Worm (Caenorhabditis elegans) whole organism, L3 larva: ENCODE data around the gene T06D8.9.

Experiments
- ZK546.5 ChIP-seq: sonication (generic microtip); optimal IDR thresholded peaks from 2 replicates; lab custom pipeline; 2017; ENCODE audit warnings: missing biosample characterization, missing genetic modification characterization
- aly-2 ChIP-seq: fragments of 150-350 bp; optimal IDR thresholded peaks from 2 replicates; lab custom pipeline; 2014; ENCODE audit warnings: missing biosample characterization, missing genetic modification characterization
- ceh-28 ChIP-seq: fragments of 150-350 bp; optimal IDR thresholded peaks from 2 replicates; lab custom pipeline; 2014; ENCODE audit warnings: missing biosample characterization, missing genetic modification reagents, missing genetic modification characterization
- ceh-82 ChIP-seq: fragments of 150-350 bp; optimal IDR thresholded peaks from 2 replicates; lab custom pipeline; 2014; ENCODE audit warnings: missing biosample characterization, missing genetic modification characterization
- ceh-9 ChIP-seq: sonication (generic microtip); optimal IDR thresholded peaks from 2 replicates; lab custom pipeline; 2018; ENCODE audit warnings: missing biosample characterization, missing genetic modification characterization
- daf-12 ChIP-seq: fragments of 150-350 bp; optimal IDR thresholded peaks from 2 replicates; lab custom pipeline; 2014; ENCODE audit warnings: missing biosample characterization, missing genetic modification reagents, missing genetic modification characterization
- egl-27 ChIP-seq: sonication (generic microtip); optimal IDR thresholded peaks from 4 replicates; lab custom pipeline; 2017; ENCODE audit warnings: missing biosample characterization, missing genetic modification reagents, missing genetic modification characterization
- egl-5 ChIP-seq: fragments of 150-350 bp; optimal IDR thresholded peaks from 2 replicates; lab custom pipeline; 2017; ENCODE audit warnings: missing biosample characterization, missing genetic modification reagents, missing genetic modification characterization, inconsistent platforms
- elt-2 ChIP-seq: sonication (generic microtip); optimal IDR thresholded peaks from 2 replicates; lab custom pipeline; 2016; ENCODE audit warnings: missing genetic modification reagents, mild to moderate bottlenecking, missing genetic modification characterization, missing compliant biosample characterization
- fkh-10 ChIP-seq: sonication (generic microtip); optimal IDR thresholded peaks from 2 replicates; lab custom pipeline; 2017; ENCODE audit warnings: missing biosample characterization, missing genetic modification reagents, missing genetic modification characterization
- fkh-2 ChIP-seq: fragments of 150-350 bp; optimal IDR thresholded peaks from 2 replicates; lab custom pipeline; 2014; ENCODE audit warnings: missing biosample characterization, missing genetic modification reagents, missing genetic modification characterization
- fos-1 ChIP-seq: fragments of 150-350 bp; optimal IDR thresholded peaks from 2 replicates; lab custom pipeline; 2014; ENCODE audit warnings: missing biosample characterization, missing genetic modification characterization
- hmg-11 ChIP-seq: sonication (generic microtip); optimal IDR thresholded peaks from 2 replicates; lab custom pipeline; 2016; ENCODE audit warnings: missing genetic modification characterization, missing compliant biosample characterization
- jun-1 ChIP-seq: fragments of 150-350 bp; optimal IDR thresholded peaks from 2 replicates; lab custom pipeline; 2014; ENCODE audit warnings: missing biosample characterization, missing genetic modification reagents, missing genetic modification characterization
- lin-15B ChIP-seq: fragments of 150-350 bp; optimal IDR thresholded peaks from 2 replicates; lab custom pipeline; 2014; ENCODE audit warnings: missing biosample characterization, missing genetic modification characterization
- lin-39 ChIP-seq: fragments of 150-350 bp; optimal IDR thresholded peaks from 2 replicates; lab custom pipeline; 2018; ENCODE audit warnings: missing biosample characterization, missing genetic modification reagents, missing genetic modification characterization
- lsy-12 ChIP-seq: sonication (generic microtip); optimal IDR thresholded peaks from 2 replicates; lab custom pipeline; 2016; ENCODE audit warnings: mild to moderate bottlenecking, missing genetic modification characterization, missing compliant biosample characterization
- mml-1 ChIP-seq: fragments of 150-350 bp; sonication (generic microtip); optimal IDR thresholded peaks from 3 replicates; lab custom pipeline; 2014; ENCODE audit warnings: missing biosample characterization, missing genetic modification characterization
- nfya-1 ChIP-seq: sonication (generic microtip); optimal IDR thresholded peaks from 2 replicates; lab custom pipeline; 2017; ENCODE audit warnings: missing genetic modification characterization, mild to moderate bottlenecking, missing compliant biosample characterization, antibody characterized with exemption, moderate library complexity; ENCODE audit not compliant: insufficient read depth
- nhr-12 ChIP-seq: fragments of 150-350 bp; optimal IDR thresholded peaks from 2 replicates; lab custom pipeline; 2014; ENCODE audit warnings: missing biosample characterization, missing genetic modification characterization
- nhr-23 ChIP-seq: fragments of 150-350 bp; optimal IDR thresholded peaks from 2 replicates; lab custom pipeline; 2014; ENCODE audit warnings: missing biosample characterization, missing genetic modification reagents, missing genetic modification characterization
- nhr-237 ChIP-seq: fragments of 150-350 bp; optimal IDR thresholded peaks from 2 replicates; lab custom pipeline; 2014; ENCODE audit warnings: missing biosample characterization, missing genetic modification characterization
- nhr-25 ChIP-seq: sonication (generic microtip); optimal IDR thresholded peaks from 2 replicates; lab custom pipeline; 2017; ENCODE audit warnings: missing biosample characterization, missing genetic modification characterization
- nhr-43 ChIP-seq: sonication (generic microtip); optimal IDR thresholded peaks from 2 replicates; lab custom pipeline; 2016; ENCODE audit warnings: mild to moderate bottlenecking, missing genetic modification characterization, missing compliant biosample characterization; ENCODE audit not compliant: poor library complexity, severe bottlenecking
- nhr-67 ChIP-seq: fragments of 150-350 bp; optimal IDR thresholded peaks from 2 replicates; lab custom pipeline; 2014; ENCODE audit warnings: missing biosample characterization, missing genetic modification characterization
- nhr-76 ChIP-seq: fragments of 150-350 bp; sonication (generic microtip); optimal IDR thresholded peaks from 5 replicates; lab custom pipeline; 2014; ENCODE audit warnings: missing biosample characterization, missing genetic modification characterization
- nhr-77 ChIP-seq: fragments of 150-350 bp; optimal IDR thresholded peaks from 2 replicates; lab custom pipeline; 2014; ENCODE audit warnings: missing biosample characterization, missing genetic modification characterization
- pha-4 ChIP-seq: fragments of 150-350 bp; optimal IDR thresholded peaks from 2 replicates; lab custom pipeline; 2014; ENCODE audit warnings: missing biosample characterization, missing genetic modification reagents, missing genetic modification characterization
- pqm-1 ChIP-seq: fragments of 150-350 bp; optimal IDR thresholded peaks from 2 replicates; lab custom pipeline; 2017; ENCODE audit warnings: missing biosample characterization, missing genetic modification characterization, inconsistent platforms
- skn-1 ChIP-seq: fragments of 150-350 bp; optimal IDR thresholded peaks from 2 replicates; lab custom pipeline; 2014; ENCODE audit warnings: missing biosample characterization, missing genetic modification characterization
- snpc-4 ChIP-seq: fragments of 150-350 bp; optimal IDR thresholded peaks from 2 replicates; lab custom pipeline; 2014; ENCODE audit warnings: missing biosample characterization, missing genetic modification characterization
- tbx-2 ChIP-seq: sonication (generic microtip); optimal IDR thresholded peaks from 2 replicates; lab custom pipeline; 2016; ENCODE audit warnings: mild to moderate bottlenecking, missing genetic modification characterization, missing compliant biosample characterization
- unc-39 ChIP-seq: sonication (generic microtip); optimal IDR thresholded peaks from 4 replicates; lab custom pipeline; 2017; ENCODE audit warnings: missing biosample characterization, missing genetic modification characterization
- zag-1 ChIP-seq: fragments of 150-350 bp; optimal IDR thresholded peaks from 2 replicates; lab custom pipeline; 2014; ENCODE audit warnings: missing biosample characterization, missing genetic modification characterization
- ztf-11 ChIP-seq: fragments of 150-350 bp; optimal IDR thresholded peaks from 2 replicates; lab custom pipeline; 2014; ENCODE audit warnings: missing biosample characterization, missing genetic modification characterization
- ztf-4 ChIP-seq: fragments of 150-350 bp; optimal IDR thresholded peaks from 2 replicates; lab custom pipeline; 2014; ENCODE audit warnings: missing biosample characterization, missing genetic modification characterization

T06D8.9 gene

ce11 chrII:11246506-11246905 is 7.1 kb downstream of the T06D8.9 start:
- no peak for TF ChIP-seq lsy-12 (tag; lab: Kevin White, UChicago)
- peak; percentile 29 for TF ChIP-seq nhr-25 (tag; lab: Kevin White, UChicago)

DNA sequence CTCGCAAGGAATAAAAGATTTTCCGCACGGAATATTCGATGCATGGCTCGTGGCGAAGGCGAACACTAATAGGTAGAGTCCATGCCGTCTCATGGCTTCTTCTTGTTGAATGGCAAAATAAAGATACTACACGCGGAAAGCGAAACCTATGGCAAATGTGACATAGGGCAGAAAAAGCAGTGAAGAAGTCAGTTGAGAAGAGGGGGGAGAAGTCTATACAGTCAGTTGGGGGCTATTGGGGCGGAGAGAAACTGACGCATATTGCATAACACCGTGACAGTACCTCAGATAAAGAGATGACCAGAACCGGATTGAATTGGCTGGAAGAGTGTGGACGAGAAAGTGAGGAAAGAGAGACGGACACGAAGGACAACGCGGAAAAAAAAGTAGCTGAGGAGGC is 8.0 kb downstream of the T06D8.9 start, which contains the start of gene T06D8.10:
T06D8.10 (minus strand) TSS at position 101 of the 400 bp plus-strand sequence.
- TF ChIP-seq zag-1 (tag; lab: Kevin White, UChicago) = no peak
- TF ChIP-seq nhr-25 (tag; lab: Kevin White, UChicago) = peak; percentile 81
- peak; percentile 10 for TF ChIP-seq nhr-43

- TF ChIP-seq nhr-237 (tag; lab: Kevin White, UChicago) (no peak), elt-2 (tag; lab: Kevin White, UChicago) (no peak), egl-5 (tag; lab: Kevin White, UChicago) (no peak), egl-27 (tag; lab: Kevin White, UChicago) (no peak), nhr-23 (tag; lab: Kevin White, UChicago) (no peak), snpc-4 (tag; lab: Kevin White, UChicago) (no peak), ceh-82 (tag; lab: Kevin White, UChicago) (no peak), fkh-10 (GFP tag; lab: Kevin White, UChicago) (no peak), fkh-2 (tag; lab: Kevin White, UChicago) (no peak), ztf-11 (tag; lab: Kevin White, UChicago) (no peak), pha-4 (tag; lab: Kevin White, UChicago) (no peak), lsy-12 (tag; lab: Kevin White, UChicago) (no peak), aly-2 (no peak), pqm-1 (no peak), nhr-77 (tag; lab: Kevin White, UChicago) (no peak), ceh-9 (tag; lab: Kevin White, UChicago) (no peak), lin-39 (tag; lab: Kevin White, UChicago) (no peak), hmg-11 (tag; lab: Kevin White, UChicago) (no peak), ztf-4 (tag; lab: Kevin White, UChicago) (no peak)
Observed at ce11 chrII:11255536-11255935, 16.1 kb downstream of the T06D8.9 start, which contains the start of gene T05B9.2. T05B9.2 (plus strand) TSS chrII:11255836.

DNA sequence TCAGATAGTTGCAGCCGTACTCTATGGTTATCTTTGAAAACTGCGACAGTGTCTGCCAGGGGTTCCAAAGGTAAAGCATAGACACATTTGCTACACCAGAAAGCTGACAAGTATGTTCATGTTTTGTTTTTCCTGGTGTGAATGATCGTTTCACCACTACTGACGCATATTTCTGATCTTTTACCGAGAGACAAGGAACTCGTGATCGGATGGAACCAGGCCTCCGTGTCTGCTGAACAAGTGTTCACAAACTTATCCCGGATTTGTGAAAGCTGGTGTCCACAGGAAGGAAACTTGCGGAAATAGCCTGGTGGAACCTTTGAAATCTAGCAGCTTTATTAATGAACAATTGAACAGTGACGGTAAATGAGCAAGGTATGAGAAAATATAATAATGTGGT is 20.4 kb downstream of the T06D8.9 start:
- no peak for TF ChIP-seq lin-39 (tag; lab: Kevin White, UChicago)
- TF ChIP-seq ztf-4 (tag; lab: Kevin White, UChicago) = no peak
- TF ChIP-seq nhr-25 (tag; lab: Kevin White, UChicago) = no peak
- TF ChIP-seq nhr-77 (tag; lab: Kevin White, UChicago) = no peak
- no peak for TF ChIP-seq jun-1 (tag; lab: Kevin White, UChicago)
- no peak for TF ChIP-seq ZK546.5 (tag; lab: Kevin White, UChicago)
- TF ChIP-seq nhr-23 (tag; lab: Kevin White, UChicago) = no peak
- no peak for TF ChIP-seq nhr-76 (tag; lab: Kevin White, UChicago)
- TF ChIP-seq ztf-11 (tag; lab: Kevin White, UChicago) = no peak
- TF ChIP-seq fkh-2 (tag; lab: Kevin White, UChicago) = no peak
- no peak for TF ChIP-seq lsy-12 (tag; lab: Kevin White, UChicago)
- no peak for TF ChIP-seq ceh-82 (tag; lab: Kevin White, UChicago)
- no peak for TF ChIP-seq nfya-1 (tag; lab: Kevin White, UChicago)
- TF ChIP-seq daf-12 (tag; lab: Kevin White, UChicago) = no peak
- no peak for TF ChIP-seq elt-2 (tag; lab: Kevin White, UChicago)
- TF ChIP-seq nhr-67 (tag; lab: Kevin White, UChicago) = no peak
- TF ChIP-seq fos-1 (tag; lab: Kevin White, UChicago) = no peak
- TF ChIP-seq skn-1 = no peak
- TF ChIP-seq ceh-28 (tag; lab: Kevin White, UChicago) = no peak
- TF ChIP-seq, all 47 proteins: peak for 0

DNA sequence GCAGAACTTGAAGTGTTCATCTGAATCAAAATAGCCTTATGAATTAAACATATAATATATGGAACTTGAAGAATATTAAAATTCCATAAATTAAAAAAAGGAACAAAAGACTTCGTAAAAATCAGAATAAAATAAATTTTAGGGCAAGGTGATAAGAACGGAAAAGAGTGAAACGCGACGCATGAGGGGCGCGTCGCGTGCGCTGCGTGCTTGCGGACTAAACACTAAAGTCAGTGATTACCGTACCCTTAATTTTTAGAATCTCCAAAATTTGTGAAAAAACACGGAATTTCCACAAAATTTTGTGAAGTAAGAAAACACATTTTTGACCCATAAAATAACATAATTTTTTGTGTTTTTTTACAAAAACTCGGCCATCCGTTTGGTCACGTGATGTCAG is 21.8 kb downstream of the T06D8.9 start, which contains the start of gene T05B9.1:
T05B9.1 (minus strand) TSS at position 20 of the 400 bp plus-strand sequence.
- no peak for TF ChIP-seq nhr-12 (tag; lab: Kevin White, UChicago)
- TF ChIP-seq tbx-2 (tag; lab: Kevin White, UChicago) = no peak
- TF ChIP-seq ztf-11 (tag; lab: Kevin White, UChicago) = no peak
- no peak for TF ChIP-seq lin-15B (tag; lab: Kevin White, UChicago)
- TF ChIP-seq ztf-4 (tag; lab: Kevin White, UChicago) = no peak
- TF ChIP-seq fkh-2 (tag; lab: Kevin White, UChicago) = no peak
- TF ChIP-seq ceh-9 (tag; lab: Kevin White, UChicago) = no peak
- no peak for TF ChIP-seq unc-39 (tag; lab: Kevin White, UChicago)
- TF ChIP-seq nhr-23 (tag; lab: Kevin White, UChicago) = no peak
- TF ChIP-seq egl-5 (tag; lab: Kevin White, UChicago) = no peak
- no peak for TF ChIP-seq mml-1 (tag; lab: Kevin White, UChicago)
- TF ChIP-seq skn-1 = no peak
- TF ChIP-seq, all 47 proteins: peak for 0
